Fruit fly (Drosophila melanogaster) whole organism, embryonic: ENCODE data around the gene RpL4.
A peak's percentile ranks its signal among the peaks of the same experiment; 100 is the strongest.

Source experiments
- Antp ChIP-seq: fragments of 200-800 bp; sonication (Bioruptor generic); optimal IDR thresholded peaks from 3 replicates; lab custom pipeline; 2016; ENCODE audit warnings: missing biosample characterization, missing genetic modification characterization
- B-H2 ChIP-seq: fragments of 200-800 bp; sonication (Bioruptor generic); optimal IDR thresholded peaks from 2 replicates; lab custom pipeline; 2018; ENCODE audit warnings: missing biosample characterization, mild to moderate bottlenecking, missing genetic modification characterization
- CG11398 ChIP-seq: fragments of 200-800 bp; sonication (Bioruptor generic); optimal IDR thresholded peaks from 2 replicates; lab custom pipeline; 2016; ENCODE audit warnings: missing biosample characterization, missing genetic modification characterization
- CG11504 ChIP-seq: fragments of 200-800 bp; sonication (Bioruptor generic); optimal IDR thresholded peaks from 3 replicates; lab custom pipeline; 2019; ENCODE audit warnings: missing biosample characterization, mild to moderate bottlenecking, missing genetic modification characterization, moderate library complexity
- CG12744 ChIP-seq: fragments of 200-800 bp; sonication (Bioruptor generic); optimal IDR thresholded peaks from 2 replicates; lab custom pipeline; 2016; ENCODE audit warnings: missing biosample characterization, missing genetic modification characterization
- CG15073 ChIP-seq: fragments of 200-800 bp; sonication (Bioruptor generic); optimal IDR thresholded peaks from 2 replicates; lab custom pipeline; 2016; ENCODE audit warnings: missing biosample characterization, missing genetic modification characterization
- CG17568 ChIP-seq: fragments of 200-800 bp; sonication (Bioruptor generic); optimal IDR thresholded peaks from 2 replicates; lab custom pipeline; 2018; ENCODE audit warnings: missing biosample characterization, mild to moderate bottlenecking, missing genetic modification characterization, moderate library complexity
- CG2199 ChIP-seq: fragments of 200-800 bp; sonication (Bioruptor generic); IDR thresholded peaks from 3 replicates; pipeline ENCODE4 v1.3.6; 2022; ENCODE audit warnings: missing biosample characterization, missing genetic modification characterization
- CG30020 ChIP-seq: fragments of 200-800 bp; optimal IDR thresholded peaks from 2 replicates; lab custom pipeline; 2019; ENCODE audit warnings: missing biosample characterization, mild to moderate bottlenecking, missing genetic modification characterization, moderate library complexity
- CG3281 ChIP-seq: fragments of 200-800 bp; sonication (Bioruptor generic); optimal IDR thresholded peaks from 3 replicates; lab custom pipeline; 2017; ENCODE audit warnings: missing biosample characterization, mild to moderate bottlenecking, missing genetic modification characterization
- CG34376 ChIP-seq: fragments of 200-800 bp; sonication (Bioruptor generic); optimal IDR thresholded peaks from 2 replicates; lab custom pipeline; 2018; ENCODE audit warnings: missing biosample characterization, mild to moderate bottlenecking, missing genetic modification characterization
- CG4617 ChIP-seq: fragments of 200-800 bp; sonication (Bioruptor generic); optimal IDR thresholded peaks from 3 replicates; lab custom pipeline; 2016; ENCODE audit warnings: missing biosample characterization, missing genetic modification characterization, borderline replicate concordance
- CG6813 ChIP-seq: fragments of 200-800 bp; sonication (Bioruptor generic); optimal IDR thresholded peaks from 2 replicates; lab custom pipeline; 2017; ENCODE audit warnings: missing biosample characterization, missing genetic modification characterization, mild to moderate bottlenecking, moderate library complexity, missing genetic modification reagents
- CG7839 ChIP-seq: fragments of 200-800 bp; sonication (Bioruptor generic); optimal IDR thresholded peaks from 3 replicates; lab custom pipeline; 2018; ENCODE audit warnings: missing biosample characterization, mild to moderate bottlenecking, missing genetic modification characterization, moderate library complexity
- CG8281 ChIP-seq: fragments of 200-800 bp; sonication (Bioruptor generic); optimal IDR thresholded peaks from 2 replicates; lab custom pipeline; 2018; ENCODE audit warnings: missing biosample characterization, mild to moderate bottlenecking, missing genetic modification characterization, moderate library complexity
- CG8359 ChIP-seq: fragments of 200-800 bp; sonication (Bioruptor generic); optimal IDR thresholded peaks from 2 replicates; lab custom pipeline; 2017; ENCODE audit warnings: missing biosample characterization, mild to moderate bottlenecking, missing genetic modification characterization, borderline replicate concordance
- CG9215 ChIP-seq: fragments of 200-800 bp; sonication (Bioruptor generic); IDR thresholded peaks from 2 replicates; pipeline ENCODE4 v1.3.6; 2022; ENCODE audit warnings: missing biosample characterization, missing genetic modification characterization
- CG9876 ChIP-seq: fragments of 200-800 bp; sonication (Bioruptor generic); optimal IDR thresholded peaks from 2 replicates; lab custom pipeline; 2016; ENCODE audit warnings: missing biosample characterization, missing genetic modification characterization
- CTCF ChIP-seq: fragments of 200-800 bp; sonication (Bioruptor generic); optimal IDR thresholded peaks from 2 replicates; lab custom pipeline; 2017; ENCODE audit warnings: missing biosample characterization, mild to moderate bottlenecking, missing genetic modification characterization, moderate library complexity
- CkIIα-i1 ChIP-seq: fragments of 200-800 bp; sonication (Bioruptor generic); IDR thresholded peaks from 2 replicates; pipeline ENCODE4 v1.3.6; 2022; ENCODE audit warnings: missing biosample characterization, missing genetic modification characterization
- Doc2 ChIP-seq: fragments of 200-800 bp; sonication (Bioruptor generic); IDR thresholded peaks from 2 replicates; pipeline ENCODE4 v1.3.6; 2022; ENCODE audit warnings: missing biosample characterization, missing genetic modification characterization
- E2f1 ChIP-seq: fragments of 200-800 bp; sonication (Bioruptor generic); IDR thresholded peaks from 2 replicates; pipeline ENCODE4 v1.3.6; 2022; ENCODE audit warnings: missing biosample characterization, missing genetic modification characterization
- Ets97D ChIP-seq: fragments of 200-800 bp; sonication (Bioruptor generic); optimal IDR thresholded peaks from 3 replicates; lab custom pipeline; 2016; ENCODE audit warnings: missing biosample characterization, missing genetic modification characterization
- Hmx ChIP-seq: fragments of 200-800 bp; sonication (Bioruptor generic); optimal IDR thresholded peaks from 2 replicates; lab custom pipeline; 2016; ENCODE audit warnings: missing biosample characterization, missing genetic modification characterization
- MTF-1 ChIP-seq: fragments of 200-800 bp; sonication (Bioruptor generic); optimal IDR thresholded peaks from 2 replicates; lab custom pipeline; 2018; ENCODE audit warnings: missing biosample characterization, mild to moderate bottlenecking, missing genetic modification characterization, borderline replicate concordance
- Oaz ChIP-seq: fragments of 200-800 bp; sonication (Bioruptor generic); IDR thresholded peaks from 2 replicates; pipeline ENCODE4 v1.3.6; 2022; ENCODE audit warnings: missing biosample characterization, missing genetic modification characterization
- Poxn ChIP-seq: fragments of 200-800 bp; sonication (Bioruptor generic); IDR thresholded peaks from 2 replicates; pipeline ENCODE4 v1.3.6; 2022; ENCODE audit warnings: missing biosample characterization, missing genetic modification characterization
- Ravus ChIP-seq: fragments of 200-800 bp; sonication (Bioruptor generic); IDR thresholded peaks from 2 replicates; pipeline ENCODE4 v1.3.6; 2022; ENCODE audit warnings: missing biosample characterization, missing genetic modification characterization
- Tbp ChIP-seq: fragments of >200 bp; optimal IDR thresholded peaks from 2 replicates; lab custom pipeline; 2018; ENCODE audit warnings: missing biosample characterization, missing genetic modification characterization
- Vsx1 ChIP-seq: fragments of 200-800 bp; sonication (Bioruptor generic); optimal IDR thresholded peaks from 2 replicates; lab custom pipeline; 2017; ENCODE audit warnings: missing biosample characterization, mild to moderate bottlenecking, missing genetic modification characterization, missing genetic modification reagents
- Xbp1 ChIP-seq: fragments of 200-800 bp; sonication (Bioruptor generic); optimal IDR thresholded peaks from 3 replicates; lab custom pipeline; 2016; ENCODE audit warnings: missing biosample characterization, mild to moderate bottlenecking, missing genetic modification characterization
- amos ChIP-seq: fragments of 200-800 bp; sonication (Bioruptor generic); IDR thresholded peaks from 2 replicates; pipeline ENCODE4 v1.3.6; 2022; ENCODE audit warnings: missing biosample characterization, missing genetic modification characterization; ENCODE audit not compliant: partially characterized antibody
- ato ChIP-seq: fragments of 200-800 bp; sonication (Bioruptor generic); IDR thresholded peaks from 2 replicates; pipeline ENCODE4 v1.3.6; 2022; ENCODE audit warnings: missing biosample characterization, missing genetic modification characterization; ENCODE audit not compliant: partially characterized antibody
- bab2 ChIP-seq: fragments of 200-800 bp; sonication (Bioruptor generic); optimal IDR thresholded peaks from 2 replicates; lab custom pipeline; 2016; ENCODE audit warnings: missing biosample characterization, missing genetic modification characterization
- ci ChIP-seq: fragments of 200-800 bp; sonication (Bioruptor generic); IDR thresholded peaks from 3 replicates; pipeline ENCODE4 v1.3.6; 2022; ENCODE audit warnings: missing biosample characterization, missing genetic modification characterization
- corto ChIP-seq: fragments of 200-800 bp; sonication (Bioruptor generic); optimal IDR thresholded peaks from 2 replicates; lab custom pipeline; 2016; ENCODE audit warnings: missing biosample characterization, mild to moderate bottlenecking, missing genetic modification characterization, moderate library complexity
- dimm ChIP-seq: fragments of 200-800 bp; sonication (Bioruptor generic); IDR thresholded peaks from 2 replicates; pipeline ENCODE4 v1.3.6; 2022; ENCODE audit warnings: missing biosample characterization, missing genetic modification characterization
- ewg ChIP-seq: fragments of 200-800 bp; sonication (Bioruptor generic); optimal IDR thresholded peaks from 3 replicates; lab custom pipeline; 2017; ENCODE audit warnings: mild to moderate bottlenecking, missing biosample characterization, missing genetic modification reagents, missing genetic modification characterization
- fd64A ChIP-seq: fragments of 200-800 bp; sonication (Bioruptor generic); optimal IDR thresholded peaks from 3 replicates; lab custom pipeline; 2018; ENCODE audit warnings: missing biosample characterization, mild to moderate bottlenecking, missing genetic modification characterization
- fru ChIP-seq: fragments of >200 bp; optimal IDR thresholded peaks from 2 replicates; lab custom pipeline; 2017
- gsb-n ChIP-seq: fragments of 200-800 bp; sonication (Bioruptor generic); optimal IDR thresholded peaks from 3 replicates; lab custom pipeline; 2018; ENCODE audit warnings: missing biosample characterization, mild to moderate bottlenecking, missing genetic modification characterization
- hkb ChIP-seq, 2 experiments: fragments of 200-800 bp in 1 of 2; fragments of >200 bp in 1 of 2; sonication (Bioruptor generic) in 1 of 2; IDR thresholded peaks in 1 of 2; optimal IDR thresholded peaks in 1 of 2; 2 replicates each; pipeline versions ENCODE4 v1.3.6 to Lab custom; 2017 to 2022; ENCODE audit warnings: missing biosample characterization in 1 of 2, missing genetic modification characterization in 1 of 2
- mam ChIP-seq: fragments of 200-800 bp; sonication (Bioruptor generic); optimal IDR thresholded peaks from 3 replicates; lab custom pipeline; 2016; ENCODE audit warnings: missing biosample characterization, missing genetic modification characterization
- pan ChIP-seq, 4 experiments: fragments of >200 bp in 3 of 4; fragments of 200-800 bp in 1 of 4; sonication (Bioruptor generic) in 1 of 4; optimal IDR thresholded peaks in 3 of 4; IDR thresholded peaks in 1 of 4; 2 replicates each; pipeline versions ENCODE4 v1.3.6 to Lab custom; 2017 to 2022; ENCODE audit warnings: missing biosample characterization in 2 of 4, missing genetic modification characterization in 2 of 4, mixed read lengths in 1 of 4
- pb ChIP-seq: fragments of 200-800 bp; sonication (Bioruptor generic); optimal IDR thresholded peaks from 3 replicates; lab custom pipeline; 2016; ENCODE audit warnings: missing biosample characterization, missing genetic modification characterization
- prd ChIP-seq, 3 experiments: fragments of >200 bp in 2 of 3; fragments of 200-800 bp in 1 of 3; sonication (Bioruptor generic) in 1 of 3; optimal IDR thresholded peaks in 2 of 3; IDR thresholded peaks in 1 of 3; 2 replicates in 2 of 3; 3 replicates in 1 of 3; pipeline versions ENCODE4 v1.3.6 to Lab custom; 2017 to 2022; ENCODE audit warnings: missing biosample characterization in 1 of 3, missing genetic modification characterization in 1 of 3
- stwl ChIP-seq: fragments of 200-800 bp; sonication (Bioruptor generic); optimal IDR thresholded peaks from 3 replicates; lab custom pipeline; 2018; ENCODE audit warnings: missing biosample characterization, mild to moderate bottlenecking, missing genetic modification characterization, moderate library complexity
- tin ChIP-seq: fragments of 200-800 bp; sonication (Bioruptor generic); optimal IDR thresholded peaks from 3 replicates; lab custom pipeline; 2016; ENCODE audit warnings: missing biosample characterization, missing genetic modification characterization
- yki ChIP-seq: fragments of >200 bp; optimal IDR thresholded peaks from 3 replicates; lab custom pipeline; 2018

RpL4 gene

dm6 chr3R:27922673-27923175, at the start of gene RpL4:
TSS of gene RpL4 (plus strand) at chr3R:27922821.
- peak; percentile 78 for TF ChIP-seq Xbp1
- peak; percentile 69 for TF ChIP-seq Oaz
- peak; percentile 70 for TF ChIP-seq E2f1 (GFP tag; lab: Robert Waterston, UW)
- TF ChIP-seq ato (GFP tag; lab: Robert Waterston, UW), result no peak
- no peak; the same call in 1 of the 2 replicates for TF ChIP-seq Ravus
- TF ChIP-seq tin (GFP tag; lab: Kevin White, UChicago), result peak; percentile 67
- TF ChIP-seq prd (optimal IDR thresholded peaks at IDR 0.05; lab: Kevin White, UChicago), result no peak
- peak; percentile 48; the same call in 2 of the 3 replicates for TF ChIP-seq prd (GFP tag; IDR thresholded peaks at IDR 0.05; lab: Robert Waterston, UW)
- TF ChIP-seq CG7839 (tag; lab: Kevin White, UChicago), result peak; percentile 81
- TF ChIP-seq Doc2 (GFP tag; lab: Robert Waterston, UW), result no peak
- peak; percentile 60 for TF ChIP-seq CG8359 (GFP tag; lab: Kevin White, UChicago)
- TF ChIP-seq CG4617 (GFP tag; lab: Kevin White, UChicago), result peak; percentile 52
- TF ChIP-seq Poxn (GFP tag; lab: Robert Waterston, UW), result no peak
- TF ChIP-seq CG2199, result no peak
- peak; percentile 78 for TF ChIP-seq CG12744 (GFP tag; lab: Kevin White, UChicago)
- peak; percentile 6 for TF ChIP-seq Tbp
- TF ChIP-seq CG8281 (tag; lab: Kevin White, UChicago), result peak; percentile 62
- TF ChIP-seq Vsx1 (GFP tag; lab: Kevin White, UChicago), result peak; percentile 83
- TF ChIP-seq CG9876 (GFP tag; lab: Kevin White, UChicago), result peak; percentile 71
- no peak for TF ChIP-seq CG9215
- peak; percentile 82 for TF ChIP-seq pb
- TF ChIP-seq amos (GFP tag; lab: Robert Waterston, UW), result no peak
- peak; percentile 97 for TF ChIP-seq ci
- TF ChIP-seq pan (optimal IDR thresholded peaks at IDR 0.05; lab: Kevin White, UChicago), result no peak
- peak in 1 of 2 experiments; percentile 79 for TF ChIP-seq pan (GFP tag; optimal IDR thresholded peaks at IDR 0.05 in 1 of 2, IDR thresholded peaks at IDR 0.05 in 1 of 2)
- peak; percentile 85 for TF ChIP-seq ewg
- peak; percentile 69 for TF ChIP-seq gsb-n (tag; lab: Kevin White, UChicago)
- peak; percentile 81 for TF ChIP-seq CG11398 (GFP tag; lab: Kevin White, UChicago)
- TF ChIP-seq mam (GFP tag; lab: Kevin White, UChicago), result peak; percentile 65
- TF ChIP-seq dimm (GFP tag; lab: Robert Waterston, UW), result peak; percentile 51; the same call in 1 of the 2 replicates
- TF ChIP-seq CG6813 (GFP tag; lab: Kevin White, UChicago), result peak; percentile 93
- no peak for TF ChIP-seq corto (GFP tag; lab: Kevin White, UChicago)
- TF ChIP-seq stwl (tag; lab: Kevin White, UChicago), result peak; percentile 69
- peak; percentile 37 for TF ChIP-seq bab2 (GFP tag; lab: Kevin White, UChicago)
- TF ChIP-seq CkIIα-i1 (GFP tag; lab: Robert Waterston, UW), result no peak
- TF ChIP-seq CTCF (GFP tag; lab: Kevin White, UChicago), result peak; percentile 45
- peak; percentile 38 for TF ChIP-seq CG30020 (tag; lab: Kevin White, UChicago)
- no peak for TF ChIP-seq hkb (optimal IDR thresholded peaks at IDR 0.05; lab: Kevin White, UChicago)
- peak; percentile 84 for TF ChIP-seq hkb (GFP tag; IDR thresholded peaks at IDR 0.05; lab: Robert Waterston, UW)
- peak; percentile 93 for TF ChIP-seq CG34376
- TF ChIP-seq MTF-1 (GFP tag; lab: Kevin White, UChicago), result peak; percentile 96
- TF ChIP-seq CG11504 (tag; lab: Kevin White, UChicago), result peak; percentile 71
- TF ChIP-seq CG17568 (GFP tag; lab: Kevin White, UChicago), result peak; percentile 90
- TF ChIP-seq Hmx (GFP tag; lab: Kevin White, UChicago), result peak; percentile 8
- TF ChIP-seq fd64A, result peak; percentile 81
- peak; percentile 53 for TF ChIP-seq Antp (GFP tag; lab: Kevin White, UChicago)
- TF ChIP-seq CG3281 (GFP tag; lab: Kevin White, UChicago), result peak; percentile 90
- peak; percentile 96 for TF ChIP-seq B-H2 (GFP tag; lab: Kevin White, UChicago)
- TF ChIP-seq CG15073 (GFP tag; lab: Kevin White, UChicago), result no peak
- no peak for TF ChIP-seq yki (lab: Kevin White, UChicago)
- TF ChIP-seq Ets97D (GFP tag; lab: Kevin White, UChicago), result peak; percentile 99
- no peak for TF ChIP-seq fru (lab: Kevin White, UChicago)
